Worm (Caenorhabditis elegans): ENCODE measurements around the gene fbxa-82.
A peak's percentile ranks its signal among the peaks of the same experiment; 100 is the strongest.

The fbxa-82 gene

DNA sequence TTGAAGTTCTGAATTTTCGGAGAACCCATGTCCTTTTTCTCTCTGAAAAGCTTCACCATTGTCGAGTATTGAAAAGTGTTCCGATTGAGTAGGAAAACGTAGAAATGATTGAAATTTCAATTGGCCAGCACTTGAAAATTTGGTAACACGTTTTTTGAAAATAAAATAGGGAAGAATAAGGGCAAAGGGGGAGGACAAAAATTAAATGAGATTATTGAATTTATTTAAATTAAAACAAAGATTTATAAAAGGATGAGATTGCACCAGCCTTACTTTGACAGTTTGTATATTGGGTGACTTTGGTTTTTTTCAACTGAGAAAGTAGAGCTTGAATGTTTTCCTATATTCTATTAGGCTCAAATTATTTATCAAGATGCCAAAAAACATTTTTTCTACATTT lies 38.2 kb downstream of the fbxa-82 start, which contains the start of gene obr-2:
obr-2 (minus strand) TSS at position 101 of the 400 bp plus-strand sequence.
- TF ChIP-seq ceh-83 (GFP tag; optimal IDR thresholded peaks at IDR 0.05): no peak
- no peak for TF ChIP-seq ham-2 (GFP tag; optimal IDR thresholded peaks at IDR 0.05)
- no peak for TF ChIP-seq nhr-76 (tag; optimal IDR thresholded peaks at IDR 0.05)
- TF ChIP-seq ces-1 (GFP tag; optimal IDR thresholded peaks at IDR 0.05): no peak
- no peak for TF ChIP-seq hlh-1 (tag; optimal IDR thresholded peaks at IDR 0.05)
- TF ChIP-seq ceh-43 (GFP tag; optimal IDR thresholded peaks at IDR 0.05): no peak
- no peak for TF ChIP-seq unc-120 (tag; optimal IDR thresholded peaks at IDR 0.05; ENCODE audit: poor library complexity, severe bottlenecking)
- TF ChIP-seq sem-2 (GFP tag; optimal IDR thresholded peaks at IDR 0.05): no peak
- TF ChIP-seq bed-3 (GFP tag; optimal IDR thresholded peaks at IDR 0.05): no peak
- no peak for TF ChIP-seq ztf-11 (tag; optimal IDR thresholded peaks at IDR 0.05)
- TF ChIP-seq blmp-1 (tag; optimal IDR thresholded peaks at IDR 0.05): no peak

- no peak for TF ChIP-seq ceh-43 (GFP tag; optimal IDR thresholded peaks at IDR 0.05)
- no peak for TF ChIP-seq nhr-2 (tag; optimal IDR thresholded peaks at IDR 0.05)
- TF ChIP-seq ham-2 (GFP tag; optimal IDR thresholded peaks at IDR 0.05): no peak
- TF ChIP-seq snpc-4 (tag; optimal IDR thresholded peaks at IDR 0.05): no peak
- TF ChIP-seq pha-4 (tag; optimal IDR thresholded peaks at IDR 0.05): no peak
- TF ChIP-seq bed-3 (GFP tag; optimal IDR thresholded peaks at IDR 0.05): no peak
- no peak for TF ChIP-seq ztf-11 (tag; optimal IDR thresholded peaks at IDR 0.05)
Observed at ce11 chrV:15013328-15013727, 39.0 kb downstream of the fbxa-82 start.

- TF ChIP-seq tbx-8 (GFP tag; optimal IDR thresholded peaks at IDR 0.05) (no peak), sem-2 (GFP tag; optimal IDR thresholded peaks at IDR 0.05) (peak; percentile 10)
Observed at ce11 chrV:15012542-15013301, 39.6 kb downstream of the fbxa-82 start.

DNA sequence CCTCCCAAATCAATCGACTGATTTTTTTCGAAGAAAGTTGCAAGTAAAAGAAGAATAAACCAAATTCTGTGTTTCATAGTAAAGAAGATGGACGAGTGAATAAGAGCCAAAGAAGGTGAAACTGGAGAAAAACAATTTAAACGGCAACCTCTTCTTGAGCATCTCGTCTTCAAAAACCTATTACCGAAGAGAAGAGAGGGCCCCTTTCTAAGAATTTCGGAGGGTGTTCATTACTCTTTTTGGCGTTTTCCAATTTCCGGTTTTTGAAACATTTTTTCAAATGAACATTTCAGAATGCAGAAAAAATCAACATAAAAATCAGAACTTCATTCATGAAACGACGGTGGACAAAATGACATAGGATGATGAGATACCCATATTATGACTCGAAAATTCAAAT lies 40.8 kb downstream of the fbxa-82 start, which contains the start of gene nmr-2:
nmr-2 (minus strand) TSS at position 101 of the 400 bp plus-strand sequence.
- no peak for TF ChIP-seq blmp-1 (tag; optimal IDR thresholded peaks at IDR 0.05)
- TF ChIP-seq lin-32 (GFP tag; optimal IDR thresholded peaks at IDR 0.05): no peak
- no peak for TF ChIP-seq lin-13 (tag; optimal IDR thresholded peaks at IDR 0.05)
- no peak for TF ChIP-seq sptf-1 (tag; optimal IDR thresholded peaks at IDR 0.05)
- TF ChIP-seq mls-2 (tag; optimal IDR thresholded peaks at IDR 0.05): no peak
- TF ChIP-seq ceh-39 (tag; optimal IDR thresholded peaks at IDR 0.05): no peak
- TF ChIP-seq lsy-2 (tag; optimal IDR thresholded peaks at IDR 0.05): no peak
- no peak for TF ChIP-seq tbx-8 (GFP tag; optimal IDR thresholded peaks at IDR 0.05)
- no peak for TF ChIP-seq cnd-1 (tag; optimal IDR thresholded peaks at IDR 0.05)
- no peak for TF ChIP-seq ztf-11 (tag; optimal IDR thresholded peaks at IDR 0.05)

DNA sequence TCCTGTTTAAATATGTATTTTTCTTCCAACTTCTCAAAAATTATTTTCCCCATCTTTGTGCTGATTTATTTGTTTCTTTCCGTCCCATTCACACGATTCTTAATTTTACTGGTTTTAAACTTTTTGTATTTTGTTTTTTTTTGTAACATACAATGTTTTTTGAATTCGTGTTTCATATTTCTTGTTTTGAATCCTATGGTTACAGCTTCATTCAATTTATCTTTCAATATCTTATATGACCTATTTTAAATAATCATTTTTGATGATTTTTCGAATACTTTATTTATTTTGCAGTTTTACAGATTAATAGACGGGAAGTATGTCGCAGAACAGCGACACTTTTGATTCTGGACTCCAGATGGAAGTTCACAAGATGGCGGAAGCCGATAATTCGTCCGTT lies 47.5 kb downstream of the fbxa-82 start, which contains the start of gene hrde-2:
hrde-2 (plus strand) TSS at position 301 of the 400 bp plus-strand sequence.
- no peak for TF ChIP-seq blmp-1 (tag; optimal IDR thresholded peaks at IDR 0.05)
- TF ChIP-seq nhr-12 (tag; optimal IDR thresholded peaks at IDR 0.05): no peak
- TF ChIP-seq pha-4 (tag; optimal IDR thresholded peaks at IDR 0.05): no peak
- no peak for TF ChIP-seq elt-1 (tag; optimal IDR thresholded peaks at IDR 0.05; ENCODE audit: borderline replicate concordance, insufficient read depth)
- TF ChIP-seq drap-1 (GFP tag; optimal IDR thresholded peaks at IDR 0.05): no peak
- no peak for TF ChIP-seq ztf-11 (tag; optimal IDR thresholded peaks at IDR 0.05)
- TF ChIP-seq ceh-43 (GFP tag; optimal IDR thresholded peaks at IDR 0.05): no peak
- TF ChIP-seq nhr-28 (tag; optimal IDR thresholded peaks at IDR 0.05): no peak
- no peak for TF ChIP-seq ham-2 (GFP tag; optimal IDR thresholded peaks at IDR 0.05)
- no peak for TF ChIP-seq ces-1 (GFP tag; optimal IDR thresholded peaks at IDR 0.05)
- no peak for TF ChIP-seq lin-13 (tag; optimal IDR thresholded peaks at IDR 0.05)
- no peak for TF ChIP-seq nhr-2 (tag; optimal IDR thresholded peaks at IDR 0.05)
- no peak for TF ChIP-seq unc-120 (tag; optimal IDR thresholded peaks at IDR 0.05; ENCODE audit: poor library complexity, severe bottlenecking)
- TF ChIP-seq unc-62 (GFP tag; optimal IDR thresholded peaks at IDR 0.05): no peak
- no peak for TF ChIP-seq mls-2 (tag; optimal IDR thresholded peaks at IDR 0.05)
- no peak for TF ChIP-seq elt-3 (tag; optimal IDR thresholded peaks at IDR 0.05)
- no peak for TF ChIP-seq cnd-1 (tag; optimal IDR thresholded peaks at IDR 0.05)
- TF ChIP-seq sptf-1 (tag; optimal IDR thresholded peaks at IDR 0.05): no peak
- no peak for TF ChIP-seq ceh-39 (tag; optimal IDR thresholded peaks at IDR 0.05)

Data from whole organism, mixed stage, embryonic.